Fruit fly (Drosophila melanogaster) whole organism, embryonic: ENCODE results near the gene Actn.

Source experiments
- Ada2b ChIP-seq: fragments of 200-800 bp; sonication (Bioruptor generic); IDR thresholded peaks from 2 replicates; pipeline ENCODE4 v1.3.6; 2022; ENCODE audit warnings: missing biosample characterization, missing genetic modification characterization
- BEAF-32 ChIP-seq: fragments of 200-800 bp; sonication (Bioruptor generic); optimal IDR thresholded peaks from 3 replicates; lab custom pipeline; 2017; ENCODE audit warnings: missing biosample characterization, missing genetic modification characterization, mild to moderate bottlenecking, moderate library complexity, missing genetic modification reagents
- CG1024 ChIP-seq: fragments of 200-800 bp; sonication (Bioruptor generic); IDR thresholded peaks from 2 replicates; pipeline ENCODE4 v1.3.6; 2022; ENCODE audit warnings: missing biosample characterization, missing genetic modification characterization
- CG10543 ChIP-seq: fragments of 200-800 bp; sonication (Bioruptor generic); optimal IDR thresholded peaks from 3 replicates; lab custom pipeline; 2017; ENCODE audit warnings: missing biosample characterization, mild to moderate bottlenecking, missing genetic modification characterization, moderate library complexity
- CG10979 ChIP-seq: fragments of 200-800 bp; sonication (Bioruptor generic); optimal IDR thresholded peaks from 2 replicates; lab custom pipeline; 2018; ENCODE audit warnings: missing biosample characterization, mild to moderate bottlenecking, missing genetic modification characterization, moderate library complexity
- CG11560 ChIP-seq: fragments of 200-800 bp; sonication (Bioruptor generic); IDR thresholded peaks from 3 replicates; pipeline ENCODE4 v1.3.6; 2022; ENCODE audit warnings: missing biosample characterization, missing genetic modification characterization
- CG11723 ChIP-seq: fragments of 200-800 bp; sonication (Bioruptor generic); optimal IDR thresholded peaks from 2 replicates; lab custom pipeline; 2017; ENCODE audit warnings: missing biosample characterization, mild to moderate bottlenecking, missing genetic modification characterization
- CG12219 ChIP-seq: fragments of 200-800 bp; sonication (Bioruptor generic); optimal IDR thresholded peaks from 3 replicates; lab custom pipeline; 2018; ENCODE audit warnings: missing biosample characterization, mild to moderate bottlenecking, missing genetic modification characterization
- CG15073 ChIP-seq: fragments of 200-800 bp; sonication (Bioruptor generic); optimal IDR thresholded peaks from 2 replicates; lab custom pipeline; 2016; ENCODE audit warnings: missing biosample characterization, missing genetic modification characterization
- CG1603 ChIP-seq: fragments of 200-800 bp; sonication (Bioruptor generic); optimal IDR thresholded peaks from 2 replicates; lab custom pipeline; 2019; ENCODE audit warnings: missing biosample characterization, mild to moderate bottlenecking, missing genetic modification characterization, moderate library complexity
- CG16815 ChIP-seq: fragments of 200-800 bp; sonication (Bioruptor generic); optimal IDR thresholded peaks from 3 replicates; lab custom pipeline; 2017; ENCODE audit warnings: missing biosample characterization, mild to moderate bottlenecking, missing genetic modification characterization
- CG2116 ChIP-seq: fragments of 200-800 bp; sonication (Bioruptor generic); optimal IDR thresholded peaks from 3 replicates; lab custom pipeline; 2018; ENCODE audit warnings: missing biosample characterization, mild to moderate bottlenecking, missing genetic modification characterization
- CG30020 ChIP-seq: fragments of 200-800 bp; optimal IDR thresholded peaks from 2 replicates; lab custom pipeline; 2019; ENCODE audit warnings: missing biosample characterization, mild to moderate bottlenecking, missing genetic modification characterization, moderate library complexity
- CG31441 ChIP-seq: fragments of 200-800 bp; sonication (Bioruptor generic); IDR thresholded peaks from 2 replicates; pipeline ENCODE4 v1.3.6; 2022; ENCODE audit warnings: missing biosample characterization, missing genetic modification characterization
- CG32772 ChIP-seq: fragments of 200-800 bp; sonication (Bioruptor generic); IDR thresholded peaks from 2 replicates; pipeline ENCODE4 v1.3.6; 2022; ENCODE audit warnings: missing biosample characterization, missing genetic modification characterization
- CG3847 ChIP-seq: fragments of 200-800 bp; sonication (Bioruptor generic); IDR thresholded peaks from 2 replicates; pipeline ENCODE4 v1.3.6; 2022; ENCODE audit warnings: missing biosample characterization, missing genetic modification characterization
- CG4707 ChIP-seq: fragments of 200-800 bp; sonication (Bioruptor generic); optimal IDR thresholded peaks from 2 replicates; lab custom pipeline; 2018; ENCODE audit warnings: missing biosample characterization, mild to moderate bottlenecking, missing genetic modification characterization, moderate library complexity
- CG5180 ChIP-seq: fragments of 200-800 bp; sonication (Bioruptor generic); optimal IDR thresholded peaks from 3 replicates; lab custom pipeline; 2017; ENCODE audit warnings: missing biosample characterization, missing genetic modification characterization, mild to moderate bottlenecking, moderate library complexity, missing genetic modification reagents
- CG6175 ChIP-seq: fragments of 200-800 bp; sonication (Bioruptor generic); IDR thresholded peaks from 3 replicates; pipeline ENCODE4 v1.3.6; 2022; ENCODE audit warnings: missing biosample characterization, missing genetic modification characterization
- CG6683 ChIP-seq: fragments of 200-800 bp; sonication (Bioruptor generic); optimal IDR thresholded peaks from 2 replicates; lab custom pipeline; 2017; ENCODE audit warnings: missing biosample characterization, mild to moderate bottlenecking, missing genetic modification characterization, missing genetic modification reagents
- CG7786 ChIP-seq: fragments of 200-800 bp; sonication (Bioruptor generic); optimal IDR thresholded peaks from 2 replicates; lab custom pipeline; 2016; ENCODE audit warnings: missing biosample characterization, missing genetic modification characterization
- CG8089 ChIP-seq: fragments of 200-800 bp; sonication (Bioruptor generic); optimal IDR thresholded peaks from 3 replicates; lab custom pipeline; 2016; ENCODE audit warnings: missing biosample characterization, missing genetic modification characterization
- Doc3 ChIP-seq: fragments of 200-800 bp; sonication (Bioruptor generic); IDR thresholded peaks from 3 replicates; pipeline ENCODE4 v1.3.6; 2022; ENCODE audit warnings: missing biosample characterization, missing genetic modification characterization; ENCODE audit not compliant: partially characterized antibody
- Dp ChIP-seq: fragments of 200-800 bp; sonication (Bioruptor generic); optimal IDR thresholded peaks from 2 replicates; lab custom pipeline; 2018; ENCODE audit warnings: missing biosample characterization, mild to moderate bottlenecking, missing genetic modification characterization, moderate library complexity
- Eip74EF ChIP-seq, 2 experiments: fragments of 200-800 bp in 1 of 2; fragments of >200 bp in 1 of 2; sonication (Bioruptor generic) in 1 of 2; optimal IDR thresholded peaks; 2 replicates each; lab custom pipeline; 2017 to 2019; ENCODE audit warnings: missing biosample characterization in 2 of 2, missing genetic modification characterization in 2 of 2, mild to moderate bottlenecking in 1 of 2, moderate library complexity in 1 of 2
- H15 ChIP-seq: fragments of 200-800 bp; sonication (Bioruptor generic); IDR thresholded peaks from 3 replicates; pipeline ENCODE4 v1.3.6; 2022; ENCODE audit warnings: missing biosample characterization, missing genetic modification characterization
- H2.0 ChIP-seq: fragments of 200-800 bp; sonication (Bioruptor generic); IDR thresholded peaks from 2 replicates; pipeline ENCODE4 v1.3.6; 2022; ENCODE audit warnings: missing biosample characterization, missing genetic modification characterization
- Hr78 ChIP-seq, 2 experiments: fragments of 200-800 bp in 1 of 2; fragments of >200 bp in 1 of 2; sonication (Bioruptor generic) in 1 of 2; optimal IDR thresholded peaks; 2 replicates each; lab custom pipeline; 2017 to 2019; ENCODE audit warnings: missing biosample characterization in 2 of 2, missing genetic modification characterization in 2 of 2, mild to moderate bottlenecking in 1 of 2, moderate library complexity in 1 of 2
- Myb ChIP-seq: fragments of 200-800 bp; sonication (Bioruptor generic); optimal IDR thresholded peaks from 2 replicates; lab custom pipeline; 2016; ENCODE audit warnings: missing biosample characterization, missing genetic modification characterization
- NFAT ChIP-seq: fragments of 200-800 bp; sonication (Bioruptor generic); IDR thresholded peaks from 2 replicates; pipeline ENCODE4 v1.3.6; 2022; ENCODE audit warnings: missing biosample characterization, missing genetic modification characterization
- Poxn ChIP-seq: fragments of 200-800 bp; sonication (Bioruptor generic); IDR thresholded peaks from 2 replicates; pipeline ENCODE4 v1.3.6; 2022; ENCODE audit warnings: missing biosample characterization, missing genetic modification characterization
- Side ChIP-seq: fragments of 200-800 bp; sonication (Bioruptor generic); optimal IDR thresholded peaks from 2 replicates; lab custom pipeline; 2016; ENCODE audit warnings: missing biosample characterization, missing genetic modification characterization
- Stat92E ChIP-seq, 3 experiments: fragments of >200 bp in 2 of 3; fragments of 200-800 bp in 1 of 3; sonication (Bioruptor generic) in 1 of 3; optimal IDR thresholded peaks; 2 replicates each; lab custom pipeline; 2017 to 2019; ENCODE audit warnings: missing biosample characterization in 3 of 3, missing genetic modification characterization in 3 of 3, mild to moderate bottlenecking in 1 of 3, moderate library complexity in 1 of 3
- ab ChIP-seq: fragments of 200-800 bp; sonication (Bioruptor generic); optimal IDR thresholded peaks from 2 replicates; lab custom pipeline; 2016; ENCODE audit warnings: missing biosample characterization, missing genetic modification characterization
- az2 ChIP-seq: fragments of 200-800 bp; sonication (Bioruptor generic); optimal IDR thresholded peaks from 3 replicates; lab custom pipeline; 2016; ENCODE audit warnings: missing biosample characterization, missing genetic modification characterization
- bowl ChIP-seq: fragments of 200-800 bp; sonication (Bioruptor generic); IDR thresholded peaks from 2 replicates; pipeline ENCODE4 v1.3.6; 2022; ENCODE audit warnings: missing biosample characterization, missing genetic modification characterization
- dan ChIP-seq: fragments of 200-800 bp; sonication (Bioruptor generic); IDR thresholded peaks from 2 replicates; pipeline ENCODE4 v1.3.6; 2022; ENCODE audit warnings: missing biosample characterization, missing genetic modification characterization
- dati ChIP-seq: fragments of 200-800 bp; sonication (Bioruptor generic); IDR thresholded peaks from 2 replicates; pipeline ENCODE4 v1.3.6; 2022; ENCODE audit warnings: missing biosample characterization, missing genetic modification characterization
- disco-r ChIP-seq: fragments of 200-800 bp; sonication (Bioruptor generic); optimal IDR thresholded peaks from 2 replicates; lab custom pipeline; 2016; ENCODE audit warnings: missing biosample characterization, missing genetic modification characterization
- gcm ChIP-seq: fragments of 200-800 bp; sonication (Bioruptor generic); optimal IDR thresholded peaks from 2 replicates; lab custom pipeline; 2019; ENCODE audit warnings: missing biosample characterization, mild to moderate bottlenecking, missing genetic modification characterization, moderate library complexity
- h ChIP-seq: fragments of >200 bp; optimal IDR thresholded peaks from 2 replicates; lab custom pipeline; 2017
- jigr1 ChIP-seq: fragments of 200-800 bp; sonication (Bioruptor generic); IDR thresholded peaks from 3 replicates; pipeline ENCODE4 v1.3.6; 2022; ENCODE audit warnings: missing biosample characterization, missing genetic modification characterization
- lmd ChIP-seq: fragments of 200-800 bp; sonication (Bioruptor generic); IDR thresholded peaks from 2 replicates; pipeline ENCODE4 v1.3.6; 2022; ENCODE audit warnings: missing biosample characterization, missing genetic modification characterization
- odd ChIP-seq: fragments of 200-800 bp; sonication (Bioruptor generic); optimal IDR thresholded peaks from 2 replicates; lab custom pipeline; 2017; ENCODE audit warnings: missing biosample characterization, mild to moderate bottlenecking, missing genetic modification characterization
- peb ChIP-seq: fragments of 200-800 bp; sonication (Bioruptor generic); IDR thresholded peaks from 2 replicates; pipeline ENCODE4 v1.3.6; 2022; ENCODE audit warnings: missing biosample characterization, missing genetic modification characterization
- pum ChIP-seq: fragments of 200-800 bp; sonication (Bioruptor generic); optimal IDR thresholded peaks from 2 replicates; lab custom pipeline; 2016; ENCODE audit warnings: missing biosample characterization, missing genetic modification characterization
- row ChIP-seq: fragments of 200-800 bp; sonication (Bioruptor generic); IDR thresholded peaks from 3 replicates; pipeline ENCODE4 v1.3.6; 2022; ENCODE audit warnings: missing biosample characterization, missing genetic modification characterization
- sens ChIP-seq: fragments of 200-800 bp; sonication (Bioruptor generic); peaks from one replicate; lab custom pipeline; 2016; ENCODE audit warnings: missing biosample characterization, missing genetic modification characterization
- tin ChIP-seq: fragments of 200-800 bp; sonication (Bioruptor generic); optimal IDR thresholded peaks from 3 replicates; lab custom pipeline; 2016; ENCODE audit warnings: missing biosample characterization, missing genetic modification characterization
- wor ChIP-seq: fragments of 200-800 bp; sonication (Bioruptor generic); IDR thresholded peaks from 2 replicates; pipeline ENCODE4 v1.3.6; 2022; ENCODE audit warnings: missing biosample characterization, missing genetic modification characterization
- z ChIP-seq: fragments of 200-800 bp; sonication (Bioruptor generic); IDR thresholded peaks from 3 replicates; pipeline ENCODE4 v1.3.6; 2022; ENCODE audit warnings: missing biosample characterization, missing genetic modification characterization
- zen2 ChIP-seq: fragments of 200-800 bp; sonication (Bioruptor generic); IDR thresholded peaks from 3 replicates; pipeline ENCODE4 v1.3.6; 2022; ENCODE audit warnings: missing biosample characterization, missing genetic modification characterization; ENCODE audit not compliant: partially characterized antibody

Gene Actn

DNA sequence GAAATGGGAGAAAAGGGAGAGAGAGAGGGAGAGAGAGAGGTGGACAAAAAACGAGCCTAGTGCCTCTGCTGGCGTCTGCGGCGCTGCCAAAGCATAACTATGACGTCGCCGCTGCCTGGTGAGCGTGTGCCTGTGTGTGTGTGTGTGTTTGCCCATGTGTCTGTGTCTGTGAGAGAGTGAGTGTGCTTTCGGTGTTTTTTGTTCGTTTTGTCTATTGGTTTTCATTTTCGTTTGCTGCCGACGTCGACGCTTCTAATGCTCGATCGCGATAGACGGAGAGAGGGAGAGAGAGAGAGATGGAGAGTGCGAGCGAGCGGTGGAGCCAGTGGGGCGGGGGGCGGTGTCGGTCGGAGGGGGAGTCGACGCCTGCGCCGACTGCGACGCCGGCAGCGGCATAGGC lies 50.3 kb downstream of the Actn start (continued):
- TF ChIP-seq CG5180 (GFP tag; lab: Kevin White, UChicago) (peak; percentile 27), CG8089 (GFP tag; lab: Kevin White, UChicago) (no peak), sens (peak; percentile 62), CG2116 (GFP tag; lab: Kevin White, UChicago) (no peak), CG1024 (no peak), lmd (GFP tag; lab: Robert Waterston, UW) (no peak), tin (GFP tag; lab: Kevin White, UChicago) (no peak), CG1603 (tag; lab: Kevin White, UChicago) (peak; percentile 15), Side (GFP tag; lab: Kevin White, UChicago) (no peak), CG15073 (GFP tag; lab: Kevin White, UChicago) (no peak), bowl (GFP tag; lab: Robert Waterston, UW) (no peak), pum (GFP tag; lab: Kevin White, UChicago) (no peak), NFAT (GFP tag; lab: Robert Waterston, UW) (no peak), row (GFP tag; lab: Robert Waterston, UW) (0 out of 3 replicates have a peak, but pooled peaks have one; percentile 11), CG10979 (no peak), Dp (GFP tag; lab: Kevin White, UChicago) (no peak), CG3847 (no peak), CG10543 (GFP tag; lab: Kevin White, UChicago) (peak; percentile 49), dan (GFP tag; lab: Robert Waterston, UW) (no peak), az2 (GFP tag; lab: Kevin White, UChicago) (no peak), CG11723 (GFP tag; lab: Kevin White, UChicago) (no peak), CG6683 (GFP tag; lab: Kevin White, UChicago) (no peak), CG31441 (GFP tag; lab: Robert Waterston, UW) (0 out of 2 replicates have a peak, but pooled peaks have one; percentile 12), CG12219 (GFP tag; lab: Kevin White, UChicago) (no peak), CG16815 (no peak), gcm (no peak), z (no peak), Eip74EF (GFP tag; optimal IDR thresholded peaks at IDR 0.05; lab: Kevin White, UChicago) (peak in 1 of 2 experiments; percentile 12), peb (no peak), h (no peak), CG32772 (GFP tag; lab: Robert Waterston, UW) (no peak), H15 (no peak), H2.0 (GFP tag; lab: Robert Waterston, UW) (no peak), zen2 (GFP tag; lab: Robert Waterston, UW) (0 out of 3 replicates have a peak, but pooled peaks have one; percentile 33), BEAF-32 (GFP tag; lab: Kevin White, UChicago) (no peak), Myb (GFP tag; lab: Kevin White, UChicago) (no peak), Poxn (no peak), Doc3 (GFP tag; lab: Robert Waterston, UW) (no peak), CG7786 (GFP tag; lab: Kevin White, UChicago) (no peak), CG4707 (GFP tag; lab: Kevin White, UChicago) (no peak), CG6175 (GFP tag; lab: Robert Waterston, UW) (no peak), Stat92E (GFP tag; optimal IDR thresholded peaks at IDR 0.05; lab: Kevin White, UChicago) (no peak), Ada2b (GFP tag; lab: Robert Waterston, UW) (no peak), CG30020 (no peak), disco-r (GFP tag; lab: Kevin White, UChicago) (no peak), dati (GFP tag; lab: Robert Waterston, UW) (no peak), Hr78 (GFP tag; optimal IDR thresholded peaks at IDR 0.05; lab: Kevin White, UChicago) (peak in 1 of 2 experiments; percentile 61), CG11560 (no peak), odd (GFP tag; lab: Kevin White, UChicago) (peak; percentile 29), jigr1 (GFP tag; lab: Robert Waterston, UW) (no peak), wor (GFP tag; lab: Robert Waterston, UW) (no peak), ab (no peak)
